Worm (Caenorhabditis elegans) whole organism, young adult: Measurements from ENCODE around the gene K08F8.15.
A peak's percentile ranks its signal among the peaks of the same experiment; 100 is the strongest.

Experiments
- Y53F4B.3 ChIP-seq: fragments of 200-800 bp; sonication (Bioruptor generic); IDR thresholded peaks from 2 replicates; pipeline ENCODE4 v1.3.6; 2022; ENCODE audit warnings: missing genetic modification reagents, missing genetic modification characterization, missing compliant biosample characterization
- ama-1 ChIP-seq, 3 experiments: fragments of 150-350 bp in 1 of 3; sonication (generic microtip) in 2 of 3; optimal IDR thresholded peaks; 2 replicates each; lab custom pipeline; 2014 to 2018; ENCODE audit warnings: missing biosample characterization in 2 of 3, missing genetic modification characterization in 2 of 3, missing genetic modification reagents in 2 of 3
- ceh-91 ChIP-seq: fragments of 200-800 bp; sonication (Bioruptor generic); IDR thresholded peaks from 2 replicates; pipeline ENCODE4 v1.3.6; 2022; ENCODE audit warnings: missing genetic modification reagents, missing genetic modification characterization, missing compliant biosample characterization
- dpff-1 ChIP-seq: sonication (generic microtip); optimal IDR thresholded peaks from 2 replicates; lab custom pipeline; 2017; ENCODE audit warnings: mild to moderate bottlenecking, missing genetic modification characterization, missing compliant biosample characterization
- ekl-4 ChIP-seq: fragments of 200-800 bp; sonication (Bioruptor generic); IDR thresholded peaks from 2 replicates; pipeline ENCODE4 v1.3.6; 2022; ENCODE audit warnings: missing genetic modification reagents, missing genetic modification characterization, missing compliant biosample characterization
- lsy-27 ChIP-seq: sonication (generic microtip); optimal IDR thresholded peaks from 2 replicates; lab custom pipeline; 2017; ENCODE audit warnings: missing genetic modification characterization, mild to moderate bottlenecking, missing compliant biosample characterization, antibody characterized with exemption, missing genotype, borderline replicate concordance; ENCODE audit not compliant: insufficient read depth
- mxl-1 ChIP-seq: sonication (generic microtip); optimal IDR thresholded peaks from 2 replicates; lab custom pipeline; 2016; ENCODE audit warnings: missing genetic modification characterization, missing compliant biosample characterization
- nhr-120 ChIP-seq: fragments of 200-800 bp; sonication (Bioruptor generic); IDR thresholded peaks from 2 replicates; pipeline ENCODE4 v1.3.6; 2022; ENCODE audit warnings: missing genetic modification characterization, missing compliant biosample characterization
- unc-62 ChIP-seq: fragments of 150-350 bp; optimal IDR thresholded peaks from 2 replicates; lab custom pipeline; 2014; ENCODE audit warnings: missing biosample characterization, missing genetic modification reagents, missing genetic modification characterization

DNA sequence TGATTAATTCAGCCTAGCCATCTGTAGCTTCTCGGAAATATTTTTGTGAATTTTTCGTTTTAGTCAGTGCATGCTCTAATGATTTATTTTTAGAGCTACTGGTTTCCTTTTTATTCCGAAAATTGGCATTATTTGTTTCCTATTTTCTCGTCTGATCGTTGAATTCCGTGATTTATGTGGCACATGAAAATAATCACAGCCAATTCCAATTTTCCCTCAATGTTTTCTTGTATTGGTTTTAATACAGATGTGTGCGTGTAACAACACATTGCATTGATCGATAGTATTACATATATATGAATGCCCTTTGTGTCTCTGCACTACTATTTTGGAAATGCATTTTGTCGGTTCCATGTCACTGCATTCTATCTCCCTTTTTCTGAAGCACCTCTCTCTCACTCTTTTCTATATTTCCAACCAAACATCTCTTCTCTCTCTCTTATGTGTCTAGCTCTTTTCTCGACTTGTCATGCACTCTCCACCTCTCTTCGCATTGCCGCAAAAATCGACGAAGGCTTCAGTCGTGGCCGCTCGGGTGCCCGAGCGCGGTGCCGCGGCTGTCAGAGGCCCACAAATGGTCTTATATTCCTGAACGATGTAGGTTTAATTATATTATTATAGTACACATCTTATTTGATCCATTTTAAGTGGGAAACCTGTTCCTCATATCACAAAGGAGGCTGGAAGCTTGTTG is 17.8 kb downstream of the K08F8.15 start:
- TF ChIP-seq nhr-120 (GFP tag; lab: Robert Waterston, UW) (no peak), dpff-1 (tag; lab: Kevin White, UChicago) (no peak), Y53F4B.3 (GFP tag; lab: Robert Waterston, UW) (no peak), ama-1 (optimal IDR thresholded peaks at IDR 0.05; lab: Kevin White, UChicago) (peak; percentile 81), ama-1 (GFP tag; optimal IDR thresholded peaks at IDR 0.05; lab: Kevin White, UChicago) (no peak), mxl-1 (no peak), lsy-27 (tag; lab: Kevin White, UChicago) (no peak), ekl-4 (no peak), unc-62 (GFP tag; lab: Kevin White, UChicago) (no peak), ceh-91 (GFP tag; lab: Robert Waterston, UW) (no peak)
